Fruit fly (Drosophila melanogaster) whole organism, wandering third instar larva: Measurements from ENCODE around the gene PIG-H.

Source experiments
- Dfd ChIP-seq: fragments of >200 bp; optimal IDR thresholded peaks from 2 replicates; lab custom pipeline; 2017; ENCODE audit warnings: missing biosample characterization, missing genetic modification characterization
- Mio ChIP-seq: sonication (Bioruptor generic); optimal IDR thresholded peaks from 2 replicates; lab custom pipeline; 2016; ENCODE audit warnings: missing biosample characterization, missing genetic modification characterization
- Myc ChIP-seq: fragments of >200 bp; optimal IDR thresholded peaks from 2 replicates; lab custom pipeline; 2017
- br ChIP-seq: fragments of 200-800 bp; sonication (Bioruptor generic); optimal IDR thresholded peaks from 2 replicates; lab custom pipeline; 2016; ENCODE audit warnings: missing biosample characterization, missing genetic modification characterization
- brk ChIP-seq: fragments of 200-800 bp; sonication (Bioruptor generic); optimal IDR thresholded peaks from 2 replicates; lab custom pipeline; 2016; ENCODE audit warnings: missing biosample characterization, mild to moderate bottlenecking, missing genetic modification characterization
- h ChIP-seq: fragments of 200-800 bp; sonication (Bioruptor generic); optimal IDR thresholded peaks from 3 replicates; lab custom pipeline; 2016; ENCODE audit warnings: missing biosample characterization, mild to moderate bottlenecking, missing genetic modification characterization
- pan ChIP-seq: fragments of >200 bp; optimal IDR thresholded peaks from 2 replicates; lab custom pipeline; 2017
- psq ChIP-seq: fragments of 200-800 bp; sonication (Bioruptor generic); optimal IDR thresholded peaks from 3 replicates; lab custom pipeline; 2017; ENCODE audit warnings: missing biosample characterization, mild to moderate bottlenecking, missing genetic modification characterization, moderate library complexity

- TF ChIP-seq psq = no peak
- no peak for TF ChIP-seq h
- no peak for TF ChIP-seq Mio (GFP tag; lab: Kevin White, UChicago)
- TF ChIP-seq brk (GFP tag; lab: Kevin White, UChicago) = no peak
- no peak for TF ChIP-seq pan (lab: Kevin White, UChicago)
- TF ChIP-seq Myc (lab: Kevin White, UChicago) = no peak
- TF ChIP-seq br (GFP tag; lab: Kevin White, UChicago) = no peak
- TF ChIP-seq Dfd (GFP tag; lab: Kevin White, UChicago) = no peak
These were observed 45.2 kb upstream of the PIG-H start for dm6 chr3R:7954477-7954876.
